Worm (Caenorhabditis elegans) whole organism, L4 larva: Measurements from ENCODE around the gene VF13D12L.3.
"Not testable (repeated sequence)": the region's sequence is repeated elsewhere in the genome, so short reads cannot be mapped to it uniquely, and the experiment has no call there.

Experiments
- F44E2.7 ChIP-seq: fragments of 200-800 bp; sonication (Bioruptor generic); IDR thresholded peaks from 2 replicates; pipeline ENCODE4 v2.1.2; 2022; ENCODE audit warnings: missing genetic modification characterization, missing compliant biosample characterization
- T26A8.4 ChIP-seq: fragments of 200-800 bp; sonication (Bioruptor generic); IDR thresholded peaks from 2 replicates; pipeline ENCODE4 v1.3.6; 2022; ENCODE audit warnings: missing genetic modification characterization, missing compliant biosample characterization
- Y105C5A.15 ChIP-seq: fragments of 200-800 bp; sonication (Bioruptor generic); IDR thresholded peaks from 2 replicates; pipeline ENCODE4 v1.3.6; 2022; ENCODE audit warnings: missing genetic modification characterization, missing compliant biosample characterization
- Y48G9A.11 ChIP-seq: fragments of 200-800 bp; sonication (Bioruptor generic); IDR thresholded peaks from 2 replicates; pipeline ENCODE4 v1.3.6; 2022; ENCODE audit warnings: missing genetic modification reagents, missing genetic modification characterization, missing compliant biosample characterization
- Y75B8A.6 ChIP-seq: fragments of 200-800 bp; sonication (Bioruptor generic); IDR thresholded peaks from 2 replicates; pipeline ENCODE4 v1.3.6; 2022; ENCODE audit warnings: missing genetic modification reagents, missing genetic modification characterization, missing compliant biosample characterization
- ZK337.2 ChIP-seq: fragments of 200-800 bp; sonication (Bioruptor generic); IDR thresholded peaks from 2 replicates; pipeline ENCODE4 v1.3.6; 2022; ENCODE audit warnings: missing genetic modification reagents, missing genetic modification characterization, missing compliant biosample characterization
- arid-1 ChIP-seq: fragments of 200-800 bp; sonication (Bioruptor generic); conservative IDR thresholded peaks from 2 replicates; pipeline ENCODE4 v1.3.6; 2022; ENCODE audit warnings: missing genetic modification reagents, missing genetic modification characterization, missing compliant biosample characterization
- ceh-44 ChIP-seq: fragments of 200-800 bp; sonication (Bioruptor generic); IDR thresholded peaks from 2 replicates; pipeline ENCODE4 v1.3.6; 2022; ENCODE audit warnings: missing genetic modification reagents, missing genetic modification characterization, missing compliant biosample characterization
- dmd-6 ChIP-seq: fragments of 200-800 bp; sonication (Bioruptor generic); IDR thresholded peaks from 2 replicates; pipeline ENCODE4 v1.3.6; 2022; ENCODE audit warnings: missing genetic modification reagents, missing genetic modification characterization, missing compliant biosample characterization
- egl-43 ChIP-seq: fragments of 200-800 bp; sonication (Bioruptor generic); IDR thresholded peaks from 2 replicates; pipeline ENCODE4 v1.3.6; 2022; ENCODE audit warnings: missing genetic modification reagents, missing genetic modification characterization, missing compliant biosample characterization
- gei-8 ChIP-seq: fragments of 200-800 bp; sonication (Bioruptor generic); optimal IDR thresholded peaks from 2 replicates; lab custom pipeline; 2018; ENCODE audit warnings: mild to moderate bottlenecking, missing genetic modification characterization, missing compliant biosample characterization
- hif-1 ChIP-seq, 2 experiments: sonication (generic microtip); optimal IDR thresholded peaks; 2 replicates each; lab custom pipeline; 2016 to 2017; ENCODE audit warnings: missing compliant biosample characterization in 2 of 2, missing genetic modification characterization in 2 of 2, missing genetic modification reagents in 2 of 2, missing genotype in 2 of 2, mild to moderate bottlenecking in 1 of 2
- hlh-11 ChIP-seq: fragments of 200-800 bp; sonication (Bioruptor generic); optimal IDR thresholded peaks from 2 replicates; lab custom pipeline; 2018; ENCODE audit warnings: mild to moderate bottlenecking, missing genetic modification characterization, missing compliant biosample characterization
- hlh-30 ChIP-seq: sonication (generic microtip); optimal IDR thresholded peaks from 2 replicates; lab custom pipeline; 2017; ENCODE audit warnings: antibody characterized with exemption, mild to moderate bottlenecking, missing genetic modification characterization, missing compliant biosample characterization; ENCODE audit not compliant: insufficient read depth
- hmg-1.1 ChIP-seq: fragments of 200-800 bp; sonication (Bioruptor generic); IDR thresholded peaks from 2 replicates; pipeline ENCODE4 v1.3.6; 2022; ENCODE audit warnings: missing genetic modification reagents, missing genetic modification characterization, missing compliant biosample characterization
- lim-7 ChIP-seq: fragments of 200-800 bp; sonication (Bioruptor generic); IDR thresholded peaks from 2 replicates; pipeline ENCODE4 v1.3.6; 2022; ENCODE audit warnings: missing genetic modification characterization, missing compliant biosample characterization
- lin-1 ChIP-seq: fragments of 200-800 bp; sonication (Bioruptor generic); IDR thresholded peaks from 2 replicates; pipeline ENCODE4 v1.3.6; 2022; ENCODE audit warnings: missing genetic modification reagents, missing genetic modification characterization, missing compliant biosample characterization
- lir-3 ChIP-seq: sonication (generic microtip); optimal IDR thresholded peaks from 2 replicates; lab custom pipeline; 2016; ENCODE audit warnings: mild to moderate bottlenecking, missing genetic modification characterization, missing compliant biosample characterization
- lsy-2 ChIP-seq, 2 experiments: fragments of 150-350 bp in 1 of 2; sonication (generic microtip) in 1 of 2; optimal IDR thresholded peaks; 2 replicates each; lab custom pipeline; 2014 to 2017; ENCODE audit warnings: missing biosample characterization in 2 of 2, missing genetic modification characterization in 2 of 2
- mdl-1 ChIP-seq, 2 experiments: fragments of 150-350 bp in 1 of 2; sonication (generic microtip) in 1 of 2; optimal IDR thresholded peaks; 2 replicates each; lab custom pipeline; 2014 to 2017; ENCODE audit warnings: missing biosample characterization in 2 of 2, missing genetic modification characterization in 2 of 2
- mdt-29 ChIP-seq: fragments of 200-800 bp; sonication (Bioruptor generic); IDR thresholded peaks from 2 replicates; pipeline ENCODE4 v1.3.6; 2022; ENCODE audit warnings: missing genetic modification reagents, missing genetic modification characterization, missing compliant biosample characterization
- mep-1 ChIP-seq: fragments of 150-350 bp; sonication (generic microtip); optimal IDR thresholded peaks from 3 replicates; lab custom pipeline; 2014; ENCODE audit warnings: missing biosample characterization, missing genetic modification characterization
- mes-2 ChIP-seq: sonication (generic microtip); optimal IDR thresholded peaks from 2 replicates; lab custom pipeline; 2016; ENCODE audit warnings: missing genotype, mild to moderate bottlenecking, missing genetic modification characterization, missing compliant biosample characterization; ENCODE audit not compliant: poor library complexity, severe bottlenecking
- mxl-3 ChIP-seq: fragments of 200-800 bp; sonication (Bioruptor generic); optimal IDR thresholded peaks from 2 replicates; lab custom pipeline; 2018; ENCODE audit warnings: mild to moderate bottlenecking, missing genetic modification characterization, missing compliant biosample characterization
- nhr-10 ChIP-seq: fragments of 150-350 bp; optimal IDR thresholded peaks from 2 replicates; lab custom pipeline; 2014; ENCODE audit warnings: missing biosample characterization, missing genetic modification characterization
- nhr-102 ChIP-seq: sonication (generic microtip); optimal IDR thresholded peaks from 2 replicates; lab custom pipeline; 2016; ENCODE audit warnings: mild to moderate bottlenecking, missing genetic modification characterization, moderate library complexity, missing compliant biosample characterization
- nhr-11 ChIP-seq: fragments of 150-350 bp; optimal IDR thresholded peaks from 2 replicates; lab custom pipeline; 2014; ENCODE audit warnings: missing biosample characterization, missing genetic modification characterization
- nhr-111 ChIP-seq: fragments of 200-800 bp; sonication (Bioruptor generic); optimal IDR thresholded peaks from 2 replicates; lab custom pipeline; 2018; ENCODE audit warnings: mild to moderate bottlenecking, missing genetic modification characterization, missing compliant biosample characterization
- nhr-42 ChIP-seq: fragments of 200-800 bp; sonication (Bioruptor generic); IDR thresholded peaks from 2 replicates; pipeline ENCODE4 v1.3.6; 2022; ENCODE audit warnings: missing genetic modification characterization, missing compliant biosample characterization
- nhr-48 ChIP-seq: sonication (generic microtip); optimal IDR thresholded peaks from 2 replicates; lab custom pipeline; 2016; ENCODE audit warnings: mild to moderate bottlenecking, missing genetic modification characterization, missing compliant biosample characterization
- nhr-6 ChIP-seq: fragments of 150-350 bp; optimal IDR thresholded peaks from 2 replicates; lab custom pipeline; 2014; ENCODE audit warnings: missing biosample characterization, missing genetic modification characterization
- nhr-77 ChIP-seq: fragments of 150-350 bp; optimal IDR thresholded peaks from 2 replicates; lab custom pipeline; 2014; ENCODE audit warnings: missing biosample characterization, missing genetic modification characterization
- pha-4 ChIP-seq, 2 experiments: fragments of 150-350 bp in 1 of 2; fragments of 200-800 bp in 1 of 2; sonication (Bioruptor generic) in 1 of 2; IDR thresholded peaks in 1 of 2; optimal IDR thresholded peaks in 1 of 2; 2 replicates each; pipeline versions ENCODE4 v1.3.6 to Lab custom; 2014 to 2022; ENCODE audit warnings: missing genetic modification characterization in 2 of 2, missing genetic modification reagents in 2 of 2, missing biosample characterization in 1 of 2, missing compliant biosample characterization in 1 of 2
- php-3 ChIP-seq: fragments of 200-800 bp; sonication (Bioruptor generic); IDR thresholded peaks from 2 replicates; pipeline ENCODE4 v1.3.6; 2022; ENCODE audit warnings: missing genetic modification reagents, missing genetic modification characterization, missing compliant biosample characterization
- saeg-2 ChIP-seq: fragments of 200-800 bp; sonication (Bioruptor generic); IDR thresholded peaks from 2 replicates; pipeline ENCODE4 v1.3.6; 2022; ENCODE audit warnings: missing genetic modification reagents, missing genetic modification characterization, missing compliant biosample characterization
- sdz-12 ChIP-seq: fragments of 200-800 bp; sonication (Bioruptor generic); optimal IDR thresholded peaks from 2 replicates; lab custom pipeline; 2018; ENCODE audit warnings: mild to moderate bottlenecking, missing genetic modification characterization, missing compliant biosample characterization
- snpc-1.2 ChIP-seq: fragments of 200-800 bp; sonication (Bioruptor generic); IDR thresholded peaks from 2 replicates; pipeline ENCODE4 v1.3.6; 2022; ENCODE audit warnings: missing genetic modification reagents, missing genetic modification characterization, missing compliant biosample characterization
- tag-97 ChIP-seq: fragments of 200-800 bp; sonication (Bioruptor generic); IDR thresholded peaks from 2 replicates; pipeline ENCODE4 v1.3.6; 2022; ENCODE audit warnings: missing genetic modification characterization, missing compliant biosample characterization
- unc-39 ChIP-seq: sonication (generic microtip); optimal IDR thresholded peaks from 2 replicates; lab custom pipeline; 2017; ENCODE audit warnings: missing biosample characterization, missing genetic modification characterization
- vab-7 ChIP-seq: fragments of 200-800 bp; sonication (Bioruptor generic); IDR thresholded peaks from 2 replicates; pipeline ENCODE4 v1.3.6; 2022; ENCODE audit warnings: missing genetic modification reagents, missing genetic modification characterization, missing compliant biosample characterization
- zfp-2 ChIP-seq: sonication (generic microtip); optimal IDR thresholded peaks from 2 replicates; lab custom pipeline; 2016; ENCODE audit warnings: mild to moderate bottlenecking, missing genetic modification characterization, missing compliant biosample characterization
- zfp-3 ChIP-seq: fragments of 200-800 bp; sonication (Bioruptor generic); conservative IDR thresholded peaks from 2 replicates; pipeline ENCODE4 v1.3.6; 2022; ENCODE audit warnings: missing genetic modification reagents, missing genetic modification characterization, missing compliant biosample characterization
- zip-11 ChIP-seq: fragments of 200-800 bp; sonication (Bioruptor generic); IDR thresholded peaks from 2 replicates; pipeline ENCODE4 v1.3.6; 2022; ENCODE audit warnings: missing genetic modification characterization, missing compliant biosample characterization
- zip-2 ChIP-seq: fragments of 150-350 bp; optimal IDR thresholded peaks from 2 replicates; lab custom pipeline; 2014; ENCODE audit warnings: missing biosample characterization, missing genetic modification characterization

Gene VF13D12L.3

DNA sequence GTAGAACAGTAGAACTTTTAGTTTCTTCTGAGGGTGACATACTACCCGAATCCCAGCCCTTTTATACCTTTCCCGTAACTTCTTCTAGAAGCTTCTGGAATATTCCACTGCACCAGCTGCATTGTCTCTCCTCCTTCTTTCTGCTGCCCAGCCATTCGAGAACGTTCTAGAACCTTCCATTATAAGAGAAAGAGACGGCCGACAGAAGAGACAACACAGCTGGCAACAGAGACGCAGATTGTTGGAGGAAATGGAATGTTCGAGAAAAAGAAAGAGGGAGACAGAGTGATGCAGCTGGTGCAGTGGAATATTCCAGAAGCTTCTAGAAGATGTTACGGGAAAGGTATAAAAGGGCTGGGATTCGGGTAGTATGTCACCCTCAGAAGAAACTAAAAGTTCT lies 53.5 kb downstream of the VF13D12L.3 start, which contains the start of the genes F44E5.4 and F44E5.5 (continued):
- TF ChIP-seq mxl-3 (peak; percentile 87), ceh-44 (GFP tag; lab: Robert Waterston, UW) (peak; percentile 95), sdz-12 (peak; percentile 97), hlh-30 (tag; lab: Kevin White, UChicago) (peak; percentile 78), zip-2 (tag; lab: Kevin White, UChicago) (peak; percentile 81), lsy-2 (tag; optimal IDR thresholded peaks at IDR 0.05; lab: Kevin White, UChicago) (peak; percentile 80 to 82), nhr-6 (tag; lab: Kevin White, UChicago) (peak; percentile 3), T26A8.4 (GFP tag; lab: Robert Waterston, UW) (peak; percentile 99), unc-39 (tag; lab: Kevin White, UChicago) (peak; percentile 79), zip-11 (GFP tag; lab: Robert Waterston, UW) (peak; percentile 95), mdt-29 (peak; percentile 100), mep-1 (tag; lab: Kevin White, UChicago) (peak; percentile 81), dmd-6 (peak; percentile 99), nhr-48 (peak; percentile 89), tag-97 (GFP tag; lab: Robert Waterston, UW) (peak; percentile 100), F44E2.7 (GFP tag; lab: Robert Waterston, UW) (peak; percentile 95), lir-3 (peak; percentile 63), hif-1 (tag; optimal IDR thresholded peaks at IDR 0.05; lab: Kevin White, UChicago) (peak; percentile 83 to 91), hlh-11 (peak; percentile 100), nhr-42 (GFP tag; lab: Robert Waterston, UW) (peak; percentile 97), zfp-2 (tag; lab: Kevin White, UChicago) (peak; percentile 51), Y48G9A.11 (GFP tag; lab: Robert Waterston, UW) (peak; percentile 95), Y75B8A.6 (GFP tag; lab: Robert Waterston, UW) (peak; percentile 100), saeg-2 (GFP tag; lab: Robert Waterston, UW) (peak; percentile 100), pha-4 (GFP tag; IDR thresholded peaks at IDR 0.05; lab: Robert Waterston, UW) (peak; percentile 99), vab-7 (GFP tag; lab: Robert Waterston, UW) (peak; percentile 98), nhr-102 (peak; percentile 93), zfp-3 (peak; percentile 100), php-3 (GFP tag; lab: Robert Waterston, UW) (peak; percentile 100), Y105C5A.15 (peak; percentile 100), nhr-10 (peak; percentile 82), snpc-1.2 (peak; percentile 96), hmg-1.1 (GFP tag; lab: Robert Waterston, UW) (peak; percentile 99), nhr-11 (peak; percentile 77), arid-1 (GFP tag; lab: Robert Waterston, UW) (peak; percentile 98), nhr-77 (peak; percentile 40), nhr-111 (peak; percentile 97), ZK337.2 (peak; percentile 80), gei-8 (peak; percentile 96), lin-1 (GFP tag; lab: Robert Waterston, UW) (peak; percentile 99), egl-43 (peak; percentile 100), mes-2 (tag; lab: Kevin White, UChicago) (peak; percentile 75), lim-7 (GFP tag; lab: Robert Waterston, UW) (peak; percentile 90), mdl-1 (tag; optimal IDR thresholded peaks at IDR 0.05; lab: Kevin White, UChicago) (peak in 1 of 2 experiments; percentile 45)
- not testable (repeated sequence) for TF ChIP-seq pha-4 (tag; optimal IDR thresholded peaks at IDR 0.05; lab: Kevin White, UChicago)
